Worm (Caenorhabditis elegans): ENCODE data around the gene srh-8.

DNA sequence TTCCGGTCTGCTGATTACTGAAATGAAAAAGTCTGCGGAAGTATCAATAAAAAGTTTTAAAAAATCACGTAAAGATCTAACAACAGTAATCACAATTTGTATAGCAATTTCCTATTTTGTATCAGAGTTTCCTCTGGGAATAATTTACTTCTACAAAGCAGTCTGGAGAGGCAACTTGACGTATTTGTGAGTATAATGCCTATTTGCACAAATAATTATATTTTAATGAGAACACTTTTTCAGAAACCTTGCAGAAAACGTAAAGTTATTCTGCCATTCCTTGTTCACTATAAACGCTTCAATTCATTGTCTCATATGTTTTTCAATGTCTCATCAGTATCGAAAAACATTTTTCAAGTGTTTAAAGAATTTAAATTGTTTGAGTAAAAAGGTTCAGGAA, 13.3 kb downstream of the srh-8 start:
- no peak for TF ChIP-seq unc-55 (GFP tag; optimal IDR thresholded peaks at IDR 0.05)
- TF ChIP-seq F13H6.1 (tag; optimal IDR thresholded peaks at IDR 0.05) = no peak
- TF ChIP-seq hlh-15 (tag; optimal IDR thresholded peaks at IDR 0.05) = no peak
- no peak for TF ChIP-seq nhr-232 (tag; optimal IDR thresholded peaks at IDR 0.05)
- TF ChIP-seq rnt-1 (tag; optimal IDR thresholded peaks at IDR 0.05) = no peak
- TF ChIP-seq ama-1 (optimal IDR thresholded peaks at IDR 0.05) = no peak
- TF ChIP-seq ceh-45 (GFP tag; IDR thresholded peaks at IDR 0.05) = no peak

All from whole organism, late embryonic.